Worm (Caenorhabditis elegans) whole organism, L4 larva: ENCODE results near the gene adh-5.

Source experiments
- ZK337.2 ChIP-seq: fragments of 200-800 bp; sonication (Bioruptor generic); IDR thresholded peaks from 2 replicates; pipeline ENCODE4 v1.3.6; 2022; ENCODE audit warnings: missing genetic modification reagents, missing genetic modification characterization, missing compliant biosample characterization
- ama-1 ChIP-seq: fragments of 150-350 bp; optimal IDR thresholded peaks from 2 replicates; lab custom pipeline; 2014; ENCODE audit warnings: inconsistent platforms, mixed read lengths
- ceh-20 ChIP-seq: fragments of 200-800 bp; sonication (Bioruptor generic); IDR thresholded peaks from 2 replicates; pipeline ENCODE4 v1.3.6; 2022; ENCODE audit warnings: missing genetic modification reagents, missing genetic modification characterization, missing compliant biosample characterization
- dve-1 ChIP-seq: sonication (generic microtip); optimal IDR thresholded peaks from 2 replicates; lab custom pipeline; 2017; ENCODE audit warnings: antibody characterized with exemption, mild to moderate bottlenecking, missing genetic modification characterization, missing compliant biosample characterization; ENCODE audit not compliant: insufficient read depth
- fos-1 ChIP-seq: fragments of 150-350 bp; optimal IDR thresholded peaks from 2 replicates; lab custom pipeline; 2014; ENCODE audit warnings: missing biosample characterization, missing genetic modification characterization
- lin-15B ChIP-seq: fragments of 150-350 bp; sonication (generic microtip); optimal IDR thresholded peaks from 3 replicates; lab custom pipeline; 2014; ENCODE audit warnings: missing biosample characterization, missing genetic modification characterization
- nhr-25 ChIP-seq: sonication (generic microtip); optimal IDR thresholded peaks from 2 replicates; lab custom pipeline; 2017; ENCODE audit warnings: missing genetic modification characterization, mild to moderate bottlenecking, missing compliant biosample characterization, antibody characterized with exemption, moderate library complexity, borderline replicate concordance; ENCODE audit not compliant: insufficient read depth
- nhr-77 ChIP-seq: fragments of 150-350 bp; optimal IDR thresholded peaks from 2 replicates; lab custom pipeline; 2014; ENCODE audit warnings: missing biosample characterization, missing genetic modification characterization
- unc-130 ChIP-seq: sonication (generic microtip); optimal IDR thresholded peaks from 2 replicates; lab custom pipeline; 2016; ENCODE audit warnings: missing genetic modification reagents, missing genetic modification characterization, missing compliant biosample characterization
- zag-1 ChIP-seq: fragments of 150-350 bp; optimal IDR thresholded peaks from 2 replicates; lab custom pipeline; 2014; ENCODE audit warnings: missing biosample characterization, missing genetic modification characterization

DNA sequence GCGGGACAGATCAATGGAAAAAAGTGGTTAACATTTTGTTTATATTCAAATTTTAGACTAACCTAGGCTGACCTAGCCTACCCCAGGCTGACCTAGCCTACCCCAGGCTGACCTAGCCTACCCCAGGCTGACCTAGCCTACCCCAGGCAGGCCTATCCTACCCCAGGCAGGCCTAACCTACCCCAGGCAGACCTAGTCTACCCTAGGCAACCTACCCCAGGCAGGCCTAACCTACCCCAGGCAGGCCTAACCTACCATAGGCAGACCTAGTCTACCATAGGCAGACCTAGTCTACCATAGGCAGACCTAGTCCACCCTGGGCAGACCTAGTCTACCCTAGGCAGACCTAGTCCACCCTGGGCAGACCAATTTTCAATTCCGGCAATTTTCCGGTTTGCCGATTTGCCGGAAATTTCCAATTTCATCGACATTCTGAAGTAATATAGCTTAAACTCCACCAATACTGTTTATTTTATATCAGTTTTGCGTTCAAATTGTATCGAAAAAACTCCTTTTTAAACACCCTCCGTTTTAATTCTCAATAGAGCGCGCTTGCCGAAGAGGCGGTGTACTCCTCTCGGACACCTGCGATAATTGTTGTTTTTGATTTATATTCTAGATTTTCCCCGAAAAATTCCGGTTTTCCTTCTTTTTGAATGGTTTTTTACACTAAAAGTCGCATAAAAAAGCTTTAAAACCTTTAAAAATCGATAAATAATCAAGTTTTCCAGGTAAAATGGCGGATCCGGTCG is 7.2 kb upstream of the adh-5 start, which contains the start of gene trm-2A:
- TF ChIP-seq unc-130 (no peak), dve-1 (tag; lab: Kevin White, UChicago) (peak; percentile 60), nhr-77 (peak; percentile 44), ama-1 (no peak), nhr-25 (no peak), fos-1 (tag; lab: Kevin White, UChicago) (no peak), lin-15B (tag; lab: Kevin White, UChicago) (no peak), zag-1 (no peak), ceh-20 (no peak), ZK337.2 (GFP tag; lab: Robert Waterston, UW) (no peak)
